Worm (Caenorhabditis elegans): ENCODE data around the gene K07H8.5.

The K07H8.5 gene

ce11 chrIV:8289580-8290323 lies 21.6 kb downstream of the K07H8.5 start, which contains the start of gene daf-31:
daf-31 (plus strand) TSS chrIV:8290273.
- TF ChIP-seq F23B12.7 (tag; optimal IDR thresholded peaks at IDR 0.05; ENCODE audit: insufficient read depth) (peak; percentile 45), hmg-1.2 (GFP tag; IDR thresholded peaks at IDR 0.05) (peak; percentile 3; the same call in 1 of the 2 replicates), ekl-4 (GFP tag; IDR thresholded peaks at IDR 0.05) (no peak), dpl-1 (GFP tag; optimal IDR thresholded peaks at IDR 0.05) (peak; percentile 67), ceh-40 (GFP tag; IDR thresholded peaks at IDR 0.05) (no peak), somi-1 (GFP tag; optimal IDR thresholded peaks at IDR 0.05) (no peak), lsl-1 (GFP tag; optimal IDR thresholded peaks at IDR 0.05) (peak; percentile 7), F33H1.4 (GFP tag; IDR thresholded peaks at IDR 0.05) (peak; percentile 87), tbp1 (GFP tag; optimal IDR thresholded peaks at IDR 0.05) (peak; percentile 24), madf-6 (GFP tag; IDR thresholded peaks at IDR 0.05) (peak; percentile 6; the same call in 1 of the 2 replicates), ceh-27 (GFP tag; optimal IDR thresholded peaks at IDR 0.05) (no peak), efl-1 (GFP tag; optimal IDR thresholded peaks at IDR 0.05) (peak; percentile 72), snpc-4 (GFP tag; optimal IDR thresholded peaks at IDR 0.05) (no peak), snpc-4 (tag; optimal IDR thresholded peaks at IDR 0.05) (peak in 1 of 4 experiments; percentile 54), attf-5 (GFP tag; optimal IDR thresholded peaks at IDR 0.05) (peak; percentile 55)

- TF ChIP-seq F49E8.2 (tag; optimal IDR thresholded peaks at IDR 0.05; ENCODE audit: insufficient read depth) (peak; percentile 35), akir-1 (GFP tag; optimal IDR thresholded peaks at IDR 0.05) (no peak)
These were observed 23.1 kb downstream of the K07H8.5 start, which contains the start of gene K07H8.2 for ce11 chrIV:8291232-8291631. K07H8.2 (plus strand) TSS chrIV:8291532.

DNA sequence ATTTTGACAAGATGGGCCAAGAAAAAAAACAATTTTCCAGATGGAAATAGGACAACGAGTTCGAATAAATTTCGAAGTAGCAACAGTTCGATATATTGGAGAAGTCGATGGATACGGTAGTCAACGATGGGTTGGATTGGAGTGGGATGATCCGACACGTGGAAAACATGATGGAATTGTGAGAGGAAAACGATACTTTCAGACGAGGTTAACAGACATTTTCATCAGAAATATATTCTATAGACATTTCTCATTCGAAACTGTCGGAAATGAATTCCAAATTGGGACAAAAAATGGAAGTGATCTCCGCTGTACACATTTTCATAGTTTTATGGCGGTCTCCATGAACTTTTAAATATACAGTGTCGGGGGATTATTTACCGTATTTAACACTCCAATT lies 26.5 kb downstream of the K07H8.5 start, which contains the start of gene tbce-1:
tbce-1 (plus strand) TSS at position 41 of the 400 bp plus-strand sequence.
- peak; percentile 19 for TF ChIP-seq hrde-1 (tag; optimal IDR thresholded peaks at IDR 0.05; ENCODE audit: borderline replicate concordance)
- TF ChIP-seq ceh-40 (GFP tag; IDR thresholded peaks at IDR 0.05) = no peak
- TF ChIP-seq lin-54 (GFP tag; optimal IDR thresholded peaks at IDR 0.05) = peak; percentile 3

DNA sequence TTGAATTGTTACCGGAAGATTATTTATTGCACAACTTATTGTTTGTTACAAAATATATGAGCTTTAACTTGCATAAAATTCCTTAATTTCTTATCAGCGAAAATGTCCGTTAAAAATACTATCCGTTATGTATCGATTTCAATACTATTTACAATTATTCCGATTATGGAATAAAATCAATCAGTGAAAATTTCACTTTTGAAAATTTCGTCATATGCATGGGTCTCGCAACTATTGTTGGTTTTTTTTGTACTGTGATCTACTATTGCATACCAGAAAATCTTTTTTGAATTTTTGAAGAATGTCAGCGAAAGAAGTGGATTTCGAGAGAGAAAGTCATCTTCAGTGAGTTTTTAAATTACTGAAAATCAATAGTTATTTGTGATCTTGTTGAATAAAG lies 29.1 kb downstream of the K07H8.5 start, which contains the start of gene nprl-3:
nprl-3 (plus strand) TSS at position 301 of the 400 bp plus-strand sequence.
- TF ChIP-seq ztf-6 (GFP tag; IDR thresholded peaks at IDR 0.05) (no peak), lin-54 (GFP tag; optimal IDR thresholded peaks at IDR 0.05) (no peak), dox-1 (GFP tag; IDR thresholded peaks at IDR 0.05) (no peak), lag-1 (GFP tag; IDR thresholded peaks at IDR 0.05) (no peak)

DNA sequence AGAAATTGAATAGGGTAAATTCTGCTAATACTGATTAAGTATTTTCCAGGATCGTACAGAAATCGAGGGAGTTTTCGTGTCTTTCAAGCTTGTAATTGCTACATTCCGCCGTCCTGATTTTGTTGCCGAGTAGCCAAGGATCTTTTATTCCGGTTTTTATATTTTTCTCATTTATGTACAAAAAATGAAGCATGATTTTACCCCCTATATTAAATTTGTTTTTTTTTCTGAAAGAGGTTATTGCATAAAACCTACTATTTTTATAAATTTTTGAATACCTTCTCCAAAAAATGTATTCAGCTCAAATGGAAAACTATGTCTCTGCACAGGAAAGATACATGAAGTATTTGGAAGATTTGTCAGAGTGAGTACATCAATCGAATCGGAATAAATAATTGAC lies 31.5 kb downstream of the K07H8.5 start, which contains the start of gene F35H10.6:
F35H10.6 (plus strand) TSS at position 301 of the 400 bp plus-strand sequence.
- TF ChIP-seq nfyb-1 (GFP tag; IDR thresholded peaks at IDR 0.05) (no peak), pha-4 (tag; optimal IDR thresholded peaks at IDR 0.05) (no peak), let-526 (GFP tag; IDR thresholded peaks at IDR 0.05) (no peak), aptf-2 (GFP tag; conservative IDR thresholded peaks at IDR 0.05) (no peak), nhr-120 (GFP tag; IDR thresholded peaks at IDR 0.05) (no peak), egl-44 (GFP tag; IDR thresholded peaks at IDR 0.05) (no peak), pbrm-1 (GFP tag; IDR thresholded peaks at IDR 0.05) (no peak), F22D6.2 (tag; optimal IDR thresholded peaks at IDR 0.05) (no peak), egl-18 (GFP tag; IDR thresholded peaks at IDR 0.05) (no peak), ceh-58 (GFP tag; IDR thresholded peaks at IDR 0.05) (no peak), nfya-1 (tag; optimal IDR thresholded peaks at IDR 0.05; ENCODE audit: borderline replicate concordance, insufficient read depth) (no peak), lag-1 (GFP tag; IDR thresholded peaks at IDR 0.05) (no peak), B0035.1 (tag; optimal IDR thresholded peaks at IDR 0.05) (no peak), attf-3 (GFP tag; conservative IDR thresholded peaks at IDR 0.05) (no peak), sdz-38 (tag; optimal IDR thresholded peaks at IDR 0.05) (no peak), die-1 (tag; optimal IDR thresholded peaks at IDR 0.05) (no peak), hmg-20 (GFP tag; IDR thresholded peaks at IDR 0.05) (no peak), egrh-3 (GFP tag; IDR thresholded peaks at IDR 0.05) (no peak), dpff-1 (tag; optimal IDR thresholded peaks at IDR 0.05) (no peak)

Measured in whole organism, young adult.